Worm (Caenorhabditis elegans) whole organism, late embryonic: ENCODE results near the gene T19H12.12.
"Not testable (repeated sequence)": the region's sequence is repeated elsewhere in the genome, so short reads cannot be mapped to it uniquely, and the experiment has no call there.

ENCODE experiments used
- F13H6.1 ChIP-seq: sonication (generic microtip); optimal IDR thresholded peaks from 2 replicates; lab custom pipeline; 2016; ENCODE audit warnings: missing genetic modification characterization, missing compliant biosample characterization
- K02D7.2 ChIP-seq: sonication (generic microtip); optimal IDR thresholded peaks from 2 replicates; lab custom pipeline; 2017; ENCODE audit warnings: mild to moderate bottlenecking, missing genetic modification characterization, missing compliant biosample characterization
- K09A11.1 ChIP-seq: sonication (generic microtip); optimal IDR thresholded peaks from 2 replicates; lab custom pipeline; 2017; ENCODE audit warnings: antibody characterized with exemption, mild to moderate bottlenecking, missing genetic modification characterization, missing compliant biosample characterization; ENCODE audit not compliant: insufficient read depth
- T23F11.4 ChIP-seq: fragments of 200-800 bp; sonication (Bioruptor generic); optimal IDR thresholded peaks from 2 replicates; lab custom pipeline; 2018; ENCODE audit warnings: mild to moderate bottlenecking, missing genetic modification characterization, missing compliant biosample characterization
- Y22D7AL.16 ChIP-seq: sonication (generic microtip); optimal IDR thresholded peaks from 2 replicates; lab custom pipeline; 2016; ENCODE audit warnings: missing genetic modification characterization, missing compliant biosample characterization
- ceh-18 ChIP-seq: sonication (generic microtip); optimal IDR thresholded peaks from 2 replicates; lab custom pipeline; 2016; ENCODE audit warnings: missing genetic modification characterization, missing compliant biosample characterization
- ceh-2 ChIP-seq: sonication (generic microtip); optimal IDR thresholded peaks from 2 replicates; lab custom pipeline; 2016; ENCODE audit warnings: missing genotype, missing genetic modification characterization, missing compliant biosample characterization
- ceh-22 ChIP-seq: sonication (generic microtip); optimal IDR thresholded peaks from 2 replicates; lab custom pipeline; 2017; ENCODE audit warnings: missing biosample characterization, missing genetic modification characterization
- ceh-24 ChIP-seq: sonication (generic microtip); optimal IDR thresholded peaks from 2 replicates; lab custom pipeline; 2016; ENCODE audit warnings: mild to moderate bottlenecking, missing genetic modification characterization, missing compliant biosample characterization
- ceh-30 ChIP-seq: fragments of 150-350 bp; optimal IDR thresholded peaks from 2 replicates; lab custom pipeline; 2014; ENCODE audit warnings: missing biosample characterization, missing genetic modification characterization
- ceh-6 ChIP-seq: fragments of 200-800 bp; sonication (Bioruptor generic); optimal IDR thresholded peaks from 2 replicates; lab custom pipeline; 2018; ENCODE audit warnings: mild to moderate bottlenecking, missing genetic modification characterization, missing compliant biosample characterization
- ceh-9 ChIP-seq: sonication (generic microtip); optimal IDR thresholded peaks from 2 replicates; lab custom pipeline; 2016; ENCODE audit warnings: mild to moderate bottlenecking, missing genetic modification characterization, inconsistent platforms, missing compliant biosample characterization
- che-1 ChIP-seq: sonication (generic microtip); optimal IDR thresholded peaks from 2 replicates; lab custom pipeline; 2016; ENCODE audit warnings: mild to moderate bottlenecking, missing genetic modification characterization, missing compliant biosample characterization
- dmd-4 ChIP-seq: sonication (generic microtip); optimal IDR thresholded peaks from 2 replicates; lab custom pipeline; 2016; ENCODE audit warnings: borderline replicate concordance, missing genetic modification characterization, missing compliant biosample characterization
- dve-1 ChIP-seq: sonication (generic microtip); optimal IDR thresholded peaks from 2 replicates; lab custom pipeline; 2017; ENCODE audit warnings: antibody characterized with exemption, mild to moderate bottlenecking, missing genetic modification characterization, missing compliant biosample characterization
- fax-1 ChIP-seq: sonication (generic microtip); optimal IDR thresholded peaks from 2 replicates; lab custom pipeline; 2016; ENCODE audit warnings: missing genotype, missing genetic modification characterization, missing compliant biosample characterization
- gmeb-2 ChIP-seq: sonication (generic microtip); optimal IDR thresholded peaks from 2 replicates; lab custom pipeline; 2016; ENCODE audit warnings: missing genetic modification characterization, inconsistent platforms, missing compliant biosample characterization
- hlh-6 ChIP-seq: sonication (generic microtip); optimal IDR thresholded peaks from 2 replicates; lab custom pipeline; 2016; ENCODE audit warnings: missing genotype, missing genetic modification characterization, missing compliant biosample characterization
- lim-6 ChIP-seq: sonication (generic microtip); optimal IDR thresholded peaks from 2 replicates; lab custom pipeline; 2016; ENCODE audit warnings: missing genetic modification characterization, missing compliant biosample characterization
- mec-3 ChIP-seq: sonication (generic microtip); optimal IDR thresholded peaks from 2 replicates; lab custom pipeline; 2016; ENCODE audit warnings: borderline replicate concordance, missing genetic modification characterization, missing compliant biosample characterization
- nhr-232 ChIP-seq: sonication (generic microtip); optimal IDR thresholded peaks from 2 replicates; lab custom pipeline; 2016; ENCODE audit warnings: missing genetic modification characterization, missing compliant biosample characterization
- odd-2 ChIP-seq: sonication (generic microtip); optimal IDR thresholded peaks from 2 replicates; lab custom pipeline; 2017; ENCODE audit warnings: antibody characterized with exemption, mild to moderate bottlenecking, missing genetic modification characterization, missing compliant biosample characterization
- pax-1 ChIP-seq: fragments of 150-350 bp; optimal IDR thresholded peaks from 2 replicates; lab custom pipeline; 2014; ENCODE audit warnings: missing biosample characterization, missing genetic modification characterization
- pha-2 ChIP-seq: sonication (generic microtip); optimal IDR thresholded peaks from 2 replicates; lab custom pipeline; 2017; ENCODE audit warnings: mild to moderate bottlenecking, missing genetic modification characterization, missing compliant biosample characterization
- pros-1 ChIP-seq: fragments of 150-350 bp; optimal IDR thresholded peaks from 2 replicates; lab custom pipeline; 2014; ENCODE audit warnings: missing biosample characterization, missing genetic modification reagents, missing genetic modification characterization
- ref-2 ChIP-seq: sonication (generic microtip); optimal IDR thresholded peaks from 2 replicates; lab custom pipeline; 2016; ENCODE audit warnings: missing genetic modification characterization, missing compliant biosample characterization
- rnt-1 ChIP-seq: sonication (generic microtip); optimal IDR thresholded peaks from 2 replicates; lab custom pipeline; 2016; ENCODE audit warnings: missing genetic modification characterization, missing compliant biosample characterization
- sdc-2 ChIP-seq: sonication (generic microtip); optimal IDR thresholded peaks from 2 replicates; lab custom pipeline; 2016; ENCODE audit warnings: missing genotype, missing genetic modification characterization, missing compliant biosample characterization
- syd-9 ChIP-seq: sonication (generic microtip); optimal IDR thresholded peaks from 2 replicates; lab custom pipeline; 2016; ENCODE audit warnings: mild to moderate bottlenecking, missing genetic modification characterization, moderate library complexity, missing compliant biosample characterization
- tbx-7 ChIP-seq: sonication (generic microtip); optimal IDR thresholded peaks from 2 replicates; lab custom pipeline; 2016; ENCODE audit warnings: missing genotype, missing genetic modification characterization, missing compliant biosample characterization
- ttx-3 ChIP-seq: sonication (generic microtip); optimal IDR thresholded peaks from 2 replicates; lab custom pipeline; 2016; ENCODE audit warnings: missing genetic modification reagents, missing genetic modification characterization, missing compliant biosample characterization
- unc-3 ChIP-seq, 2 experiments: fragments of 200-800 bp in 1 of 2; sonication (Bioruptor generic) in 1 of 2; sonication (generic microtip) in 1 of 2; conservative IDR thresholded peaks in 1 of 2; optimal IDR thresholded peaks in 1 of 2; 2 replicates each; pipeline versions ENCODE4 v1.3.6 to Lab custom; 2016 to 2022; ENCODE audit warnings: missing compliant biosample characterization in 2 of 2, missing genetic modification characterization in 2 of 2, missing genetic modification reagents in 1 of 2
- unc-42 ChIP-seq: sonication (generic microtip); optimal IDR thresholded peaks from 2 replicates; lab custom pipeline; 2016; ENCODE audit warnings: missing genotype, missing genetic modification characterization, missing compliant biosample characterization
- unc-55 ChIP-seq: sonication (generic microtip); optimal IDR thresholded peaks from 2 replicates; lab custom pipeline; 2017; ENCODE audit warnings: missing biosample characterization, missing genetic modification reagents, missing genetic modification characterization

Gene T19H12.12

ce11 chrV:4900020-4900419 is 15.4 kb downstream of the T19H12.12 start, which contains the start of gene ugt-10:
Gene ugt-10, minus strand, starts transcription at chrV:4900120.
- TF ChIP-seq K09A11.1, odd-2, unc-42 (tag; lab: Kevin White, UChicago): not testable (repeated sequence)

DNA sequence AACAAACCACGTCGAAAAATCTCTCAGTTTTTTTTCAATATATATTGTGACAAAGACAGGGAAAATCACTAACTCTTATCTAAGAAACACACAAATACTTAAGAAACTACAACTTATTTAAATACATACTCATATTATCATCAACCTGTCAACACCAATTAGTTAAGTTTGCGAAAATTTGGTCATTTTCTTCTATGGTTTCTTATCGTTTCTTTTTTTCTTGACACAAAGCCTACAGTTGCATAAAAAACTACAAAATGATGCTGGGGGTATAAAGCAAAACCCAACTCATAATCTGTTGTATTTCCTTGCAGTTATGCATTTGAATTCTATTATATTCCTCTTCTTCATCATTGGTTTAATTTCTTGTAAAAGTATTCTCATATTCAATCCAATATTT is 16.5 kb downstream of the T19H12.12 start, which contains the start of gene ugt-67:
Gene ugt-67 (plus strand): TSS at position 301 of the 400 bp plus-strand sequence.
- TF ChIP-seq nhr-232 (tag; lab: Kevin White, UChicago) (no peak), mec-3 (tag; lab: Kevin White, UChicago) (no peak), ref-2 (tag; lab: Kevin White, UChicago) (no peak), lim-6 (no peak), ceh-6 (GFP tag; lab: Kevin White, UChicago) (no peak), Y22D7AL.16 (tag; lab: Kevin White, UChicago) (no peak), odd-2 (tag; lab: Kevin White, UChicago) (no peak), ceh-24 (no peak), unc-3 (GFP tag; conservative IDR thresholded peaks at IDR 0.05; lab: Robert Waterston, UW) (no peak), unc-3 (tag; optimal IDR thresholded peaks at IDR 0.05; lab: Kevin White, UChicago) (no peak), ceh-18 (tag; lab: Kevin White, UChicago) (no peak), gmeb-2 (tag; lab: Kevin White, UChicago) (no peak), dve-1 (tag; lab: Kevin White, UChicago) (no peak), K02D7.2 (tag; lab: Kevin White, UChicago) (no peak), ttx-3 (tag; lab: Kevin White, UChicago) (no peak), tbx-7 (tag; lab: Kevin White, UChicago) (no peak), sdc-2 (tag; lab: Kevin White, UChicago) (no peak), syd-9 (tag; lab: Kevin White, UChicago) (no peak), T23F11.4 (GFP tag; lab: Kevin White, UChicago) (no peak)

ce11 chrV:4903696-4904095 is 19.1 kb downstream of the T19H12.12 start, which contains the start of gene ugt-8:
Gene ugt-8, plus strand, starts transcription at chrV:4903930.
- TF ChIP-seq ceh-30 (tag; lab: Kevin White, UChicago), result no peak
- TF ChIP-seq pax-1 (tag; lab: Kevin White, UChicago), result no peak

DNA sequence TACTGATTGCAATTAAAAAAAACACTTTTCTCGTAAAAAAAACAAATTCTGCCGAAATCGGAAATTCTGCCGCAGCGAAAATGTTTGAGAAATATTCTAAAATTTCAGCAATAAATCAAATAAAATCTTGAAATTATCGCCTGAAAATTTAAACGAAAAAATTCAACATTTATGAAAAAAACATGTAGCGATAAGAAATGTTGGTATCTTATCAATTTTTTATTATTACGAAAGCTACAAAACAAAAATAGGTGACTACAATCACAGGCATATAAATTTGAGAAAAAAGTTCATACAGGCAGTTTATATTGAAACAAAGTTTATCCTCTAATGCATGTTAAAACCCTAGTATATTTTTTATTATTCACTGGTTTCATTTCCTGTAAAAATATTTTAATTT is 21.4 kb downstream of the T19H12.12 start, which contains the start of gene ugt-14:
Gene ugt-14 (plus strand): TSS at position 301 of the 400 bp plus-strand sequence.
- TF ChIP-seq ttx-3 (tag; lab: Kevin White, UChicago) (no peak), unc-55 (GFP tag; lab: Kevin White, UChicago) (no peak), odd-2 (tag; lab: Kevin White, UChicago) (no peak), pros-1 (tag; lab: Kevin White, UChicago) (no peak), F13H6.1 (tag; lab: Kevin White, UChicago) (no peak), dmd-4 (no peak), ceh-2 (no peak), ceh-22 (tag; lab: Kevin White, UChicago) (no peak), rnt-1 (tag; lab: Kevin White, UChicago) (no peak), Y22D7AL.16 (tag; lab: Kevin White, UChicago) (no peak), ceh-9 (tag; lab: Kevin White, UChicago) (no peak), fax-1 (tag; lab: Kevin White, UChicago) (no peak), pha-2 (tag; lab: Kevin White, UChicago) (no peak), ceh-6 (GFP tag; lab: Kevin White, UChicago) (no peak), che-1 (tag; lab: Kevin White, UChicago) (no peak), hlh-6 (no peak), ceh-30 (tag; lab: Kevin White, UChicago) (no peak), T23F11.4 (GFP tag; lab: Kevin White, UChicago) (no peak), ceh-24 (no peak)
- TF ChIP-seq, all 69 proteins: peak for 0
